Fruit fly (Drosophila melanogaster) whole organism: Measurements from ENCODE around the gene CG5104.

Experiments
- psq ChIP-seq: fragments of >200 bp; optimal IDR thresholded peaks from 2 replicates; lab custom pipeline; 2017
- usp ChIP-seq: fragments of >200 bp; optimal IDR thresholded peaks from 2 replicates; lab custom pipeline; 2017; ENCODE audit warnings: missing biosample characterization, missing genetic modification characterization, mixed read lengths

- TF ChIP-seq psq (no peak), usp (no peak)
Observed at dm6 chr3L:20556371-20556770, 35.6 kb downstream of the CG5104 start.
